Worm (Caenorhabditis elegans): ENCODE measurements around the gene rme-1.

rme-1 gene

DNA sequence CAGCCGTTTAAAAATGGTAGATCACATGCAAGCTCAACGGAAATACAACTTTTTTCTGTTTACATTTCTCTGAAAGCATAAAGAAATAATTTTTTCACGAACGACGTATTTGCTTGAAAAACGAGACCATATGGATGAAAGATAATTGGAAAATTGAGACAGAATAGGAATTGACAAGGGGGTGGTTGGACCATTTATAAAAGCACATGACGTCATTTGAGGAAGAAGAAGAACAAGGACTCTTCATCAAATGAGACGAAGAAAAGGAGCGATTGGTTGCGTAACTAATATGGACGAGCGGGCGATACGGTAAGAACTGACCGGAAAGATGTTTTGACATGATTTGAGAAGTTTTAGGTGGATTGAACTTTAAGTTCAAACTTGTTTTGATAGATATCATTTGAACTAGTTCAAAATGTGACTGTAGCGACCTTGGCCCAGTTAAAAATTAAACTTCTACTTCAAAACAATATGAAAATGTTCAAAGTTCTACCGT lies 19.8 kb downstream of the rme-1 start:
- TF ChIP-seq scrt-1 (GFP tag; IDR thresholded peaks at IDR 0.05) (no peak), ceh-36 (tag; optimal IDR thresholded peaks at IDR 0.05) (no peak), flt-1 (GFP tag; IDR thresholded peaks at IDR 0.05) (no peak), hmg-4 (GFP tag; optimal IDR thresholded peaks at IDR 0.05) (no peak), sea-1 (GFP tag; conservative IDR thresholded peaks at IDR 0.05) (no peak), ceh-13 (GFP tag; optimal IDR thresholded peaks at IDR 0.05) (no peak), F13C5.2 (tag; optimal IDR thresholded peaks at IDR 0.05) (no peak), pes-1 (GFP tag; IDR thresholded peaks at IDR 0.05) (no peak), ama-1 (optimal IDR thresholded peaks at IDR 0.05) (no peak), B0310.2 (tag; optimal IDR thresholded peaks at IDR 0.05) (no peak), hmbx-1 (tag; optimal IDR thresholded peaks at IDR 0.05) (no peak), ets-7 (tag; optimal IDR thresholded peaks at IDR 0.05) (no peak), aly-1 (tag; optimal IDR thresholded peaks at IDR 0.05) (no peak), tbx-11 (GFP tag; IDR thresholded peaks at IDR 0.05) (no peak), tbx-37 (GFP tag; conservative IDR thresholded peaks at IDR 0.05) (no peak), hnd-1 (tag; optimal IDR thresholded peaks at IDR 0.05) (no peak)

- TF ChIP-seq ceh-36 (tag; optimal IDR thresholded peaks at IDR 0.05) (no peak), tbx-11 (GFP tag; IDR thresholded peaks at IDR 0.05) (no peak), F13C5.2 (tag; optimal IDR thresholded peaks at IDR 0.05) (no peak), scrt-1 (GFP tag; IDR thresholded peaks at IDR 0.05) (no peak), flt-1 (GFP tag; IDR thresholded peaks at IDR 0.05) (no peak), ama-1 (optimal IDR thresholded peaks at IDR 0.05) (no peak), sea-1 (GFP tag; conservative IDR thresholded peaks at IDR 0.05) (no peak), hnd-1 (tag; optimal IDR thresholded peaks at IDR 0.05) (no peak), hmbx-1 (tag; optimal IDR thresholded peaks at IDR 0.05) (no peak), aly-1 (tag; optimal IDR thresholded peaks at IDR 0.05) (no peak), ceh-13 (GFP tag; optimal IDR thresholded peaks at IDR 0.05) (no peak), tra-4 (tag; optimal IDR thresholded peaks at IDR 0.05) (no peak), pes-1 (GFP tag; IDR thresholded peaks at IDR 0.05) (no peak), ets-7 (tag; optimal IDR thresholded peaks at IDR 0.05) (no peak)
Observed at ce11 chrV:6228920-6229456, 20.3 kb downstream of the rme-1 start.

- TF ChIP-seq hmbx-1 (tag; optimal IDR thresholded peaks at IDR 0.05) (no peak), ets-7 (tag; optimal IDR thresholded peaks at IDR 0.05) (no peak), tbx-37 (GFP tag; conservative IDR thresholded peaks at IDR 0.05) (no peak), tbx-11 (GFP tag; IDR thresholded peaks at IDR 0.05) (no peak), scrt-1 (GFP tag; IDR thresholded peaks at IDR 0.05) (no peak), flt-1 (GFP tag; IDR thresholded peaks at IDR 0.05) (no peak), hmg-4 (GFP tag; optimal IDR thresholded peaks at IDR 0.05) (no peak), B0310.2 (tag; optimal IDR thresholded peaks at IDR 0.05) (no peak), hnd-1 (tag; optimal IDR thresholded peaks at IDR 0.05) (no peak), sea-1 (GFP tag; conservative IDR thresholded peaks at IDR 0.05) (no peak), pes-1 (GFP tag; IDR thresholded peaks at IDR 0.05) (no peak), F13C5.2 (tag; optimal IDR thresholded peaks at IDR 0.05) (no peak), ama-1 (optimal IDR thresholded peaks at IDR 0.05) (no peak), tra-4 (tag; optimal IDR thresholded peaks at IDR 0.05) (no peak), ceh-36 (tag; optimal IDR thresholded peaks at IDR 0.05) (no peak)
Observed at ce11 chrV:6229457-6229949, 20.8 kb downstream of the rme-1 start.

DNA sequence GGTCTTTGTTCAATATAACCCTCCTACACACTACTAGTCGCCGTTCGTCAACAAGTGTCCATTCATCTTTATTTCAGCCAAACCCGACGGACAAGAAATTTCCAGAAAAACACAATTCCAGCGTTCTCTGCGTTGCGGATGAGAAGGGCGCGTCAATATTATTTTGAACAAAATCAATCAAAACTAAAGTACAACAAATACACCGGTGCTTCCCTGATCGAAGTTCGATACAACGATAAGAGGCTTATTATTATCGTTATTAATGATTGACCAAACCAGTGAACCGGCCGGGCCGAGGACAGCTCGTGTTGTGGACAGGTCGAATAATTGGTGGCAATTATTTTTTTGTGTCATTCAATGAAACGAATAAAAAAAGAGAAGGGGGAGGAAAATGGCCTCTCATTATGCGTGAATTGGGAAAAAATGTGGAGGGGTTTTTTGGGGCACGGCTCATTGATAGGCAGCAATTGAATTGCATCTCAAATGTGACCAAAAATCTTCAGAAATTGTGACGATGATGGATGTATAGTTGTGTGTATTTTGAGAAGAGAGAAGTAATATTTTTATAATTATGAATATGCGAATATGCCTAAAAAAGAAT lies 22.0 kb downstream of the rme-1 start:
- TF ChIP-seq sea-1 (GFP tag; conservative IDR thresholded peaks at IDR 0.05) (no peak), B0310.2 (tag; optimal IDR thresholded peaks at IDR 0.05) (no peak)

- TF ChIP-seq hmbx-1 (tag; optimal IDR thresholded peaks at IDR 0.05): no peak
- TF ChIP-seq ceh-13 (GFP tag; optimal IDR thresholded peaks at IDR 0.05): no peak
- TF ChIP-seq tbx-11 (GFP tag; IDR thresholded peaks at IDR 0.05): no peak
Observed at ce11 chrV:6231902-6232340, 23.2 kb downstream of the rme-1 start.

- TF ChIP-seq hmbx-1 (tag; optimal IDR thresholded peaks at IDR 0.05) (no peak), F13C5.2 (tag; optimal IDR thresholded peaks at IDR 0.05) (no peak), sea-1 (GFP tag; conservative IDR thresholded peaks at IDR 0.05) (no peak), hmg-4 (GFP tag; optimal IDR thresholded peaks at IDR 0.05) (no peak), tbx-11 (GFP tag; IDR thresholded peaks at IDR 0.05) (no peak), ceh-36 (tag; optimal IDR thresholded peaks at IDR 0.05) (no peak), ets-7 (tag; optimal IDR thresholded peaks at IDR 0.05) (no peak), B0310.2 (tag; optimal IDR thresholded peaks at IDR 0.05) (no peak), tbx-37 (GFP tag; conservative IDR thresholded peaks at IDR 0.05) (no peak), ceh-13 (GFP tag; optimal IDR thresholded peaks at IDR 0.05) (no peak), ama-1 (optimal IDR thresholded peaks at IDR 0.05) (no peak), hnd-1 (tag; optimal IDR thresholded peaks at IDR 0.05) (no peak), pes-1 (GFP tag; IDR thresholded peaks at IDR 0.05) (no peak), tra-4 (tag; optimal IDR thresholded peaks at IDR 0.05) (no peak), flt-1 (GFP tag; IDR thresholded peaks at IDR 0.05) (no peak), scrt-1 (GFP tag; IDR thresholded peaks at IDR 0.05) (no peak), aly-1 (tag; optimal IDR thresholded peaks at IDR 0.05) (no peak)
Observed at ce11 chrV:6232886-6233285, 24.2 kb downstream of the rme-1 start.

ce11 chrV:6233952-6234351 lies 25.3 kb downstream of the rme-1 start:
- TF ChIP-seq tbx-37 (GFP tag; conservative IDR thresholded peaks at IDR 0.05): 0 out of 2 replicates have a peak, but pooled peaks have one; percentile 18
- no peak for TF ChIP-seq sea-1 (GFP tag; conservative IDR thresholded peaks at IDR 0.05)
- peak; percentile 17 for TF ChIP-seq hmg-4 (GFP tag; optimal IDR thresholded peaks at IDR 0.05)
- no peak for TF ChIP-seq ets-7 (tag; optimal IDR thresholded peaks at IDR 0.05)
